Worm (Caenorhabditis elegans): ENCODE results near the gene fbxb-17.
"Not testable (repeated sequence)": the region's sequence is repeated elsewhere in the genome, so short reads cannot be mapped to it uniquely, and the experiment has no call there.

ce11 chrII:1636392-1636791, 39.8 kb upstream of the fbxb-17 start, which contains the start of gene srg-20:
- TF ChIP-seq sma-9 (GFP tag; optimal IDR thresholded peaks at IDR 0.05); sma-9 (tag; optimal IDR thresholded peaks at IDR 0.05); ztf-11 (tag; optimal IDR thresholded peaks at IDR 0.05); egl-27 (tag; optimal IDR thresholded peaks at IDR 0.05): not testable (repeated sequence)

All from whole organism, L2 larva.